Fruit fly (Drosophila melanogaster) whole organism, adult: ENCODE results near the gene CG43339.

ENCODE experiments used
- CG11617 ChIP-seq: fragments of 200-800 bp; sonication (Bioruptor generic); optimal IDR thresholded peaks from 2 replicates; lab custom pipeline; 2017; ENCODE audit warnings: mild to moderate bottlenecking, missing biosample characterization, missing genetic modification reagents, missing genetic modification characterization
- CG12768 ChIP-seq: fragments of 200-800 bp; sonication (Bioruptor generic); optimal IDR thresholded peaks from 2 replicates; lab custom pipeline; 2017; ENCODE audit warnings: missing biosample characterization, missing genetic modification characterization, mild to moderate bottlenecking, moderate library complexity, missing genetic modification reagents
- CG14711 ChIP-seq: fragments of 200-800 bp; sonication (Bioruptor generic); optimal IDR thresholded peaks from 2 replicates; lab custom pipeline; 2018; ENCODE audit warnings: missing biosample characterization, mild to moderate bottlenecking, missing genetic modification characterization, moderate library complexity
- CG1620 ChIP-seq: fragments of 200-800 bp; sonication (Bioruptor generic); optimal IDR thresholded peaks from 2 replicates; lab custom pipeline; 2016; ENCODE audit warnings: missing biosample characterization, missing genetic modification characterization
- CG33017 ChIP-seq: fragments of 200-800 bp; sonication (Bioruptor generic); optimal IDR thresholded peaks from 2 replicates; lab custom pipeline; 2018; ENCODE audit warnings: missing biosample characterization, mild to moderate bottlenecking, missing genetic modification characterization, moderate library complexity
- CG5204 ChIP-seq: fragments of 200-800 bp; sonication (Bioruptor generic); optimal IDR thresholded peaks from 2 replicates; lab custom pipeline; 2016; ENCODE audit warnings: missing biosample characterization, missing genetic modification characterization
- CG7045 ChIP-seq: fragments of 200-800 bp; sonication (Bioruptor generic); optimal IDR thresholded peaks from 2 replicates; lab custom pipeline; 2017; ENCODE audit warnings: missing biosample characterization, mild to moderate bottlenecking, missing genetic modification characterization
- CG7101 ChIP-seq: fragments of 200-800 bp; sonication (Bioruptor generic); optimal IDR thresholded peaks from 2 replicates; lab custom pipeline; 2018; ENCODE audit warnings: missing biosample characterization, mild to moderate bottlenecking, missing genetic modification characterization, moderate library complexity
- Clk ChIP-seq: fragments of 200-800 bp; sonication (Bioruptor generic); optimal IDR thresholded peaks from 2 replicates; lab custom pipeline; 2017; ENCODE audit warnings: missing biosample characterization, missing genetic modification characterization
- Crg-1 ChIP-seq: fragments of 200-800 bp; sonication (Bioruptor generic); optimal IDR thresholded peaks from 2 replicates; lab custom pipeline; 2016; ENCODE audit warnings: missing biosample characterization, missing genetic modification characterization
- Hr96 ChIP-seq: fragments of 200-800 bp; sonication (Bioruptor generic); optimal IDR thresholded peaks from 2 replicates; lab custom pipeline; 2016; ENCODE audit warnings: missing biosample characterization, missing genetic modification characterization
- Mnt ChIP-seq: fragments of 200-800 bp; sonication (Bioruptor generic); optimal IDR thresholded peaks from 2 replicates; lab custom pipeline; 2016; ENCODE audit warnings: missing biosample characterization, mild to moderate bottlenecking, missing genetic modification characterization
- bab1 ChIP-seq: fragments of 200-800 bp; sonication (Bioruptor generic); optimal IDR thresholded peaks from 3 replicates; lab custom pipeline; 2019; ENCODE audit warnings: missing biosample characterization, mild to moderate bottlenecking, missing genetic modification characterization, moderate library complexity
- cic ChIP-seq: fragments of 200-800 bp; sonication (Bioruptor generic); optimal IDR thresholded peaks from 2 replicates; lab custom pipeline; 2017; ENCODE audit warnings: missing biosample characterization, mild to moderate bottlenecking, missing genetic modification characterization, moderate library complexity
- cnc ChIP-seq, 2 experiments: fragments of >200 bp; optimal IDR thresholded peaks; 2 replicates each; lab custom pipeline; 2017
- kay ChIP-seq: fragments of 200-800 bp; sonication (Bioruptor generic); peaks from one replicate; lab custom pipeline; 2016; ENCODE audit warnings: missing biosample characterization, missing genetic modification characterization, borderline replicate concordance
- ovo ChIP-seq: fragments of 200-800 bp; sonication (Bioruptor generic); optimal IDR thresholded peaks from 2 replicates; lab custom pipeline; 2016; ENCODE audit warnings: missing biosample characterization, missing genetic modification characterization
- pad ChIP-seq: fragments of 200-800 bp; sonication (Bioruptor generic); optimal IDR thresholded peaks from 3 replicates; lab custom pipeline; 2017; ENCODE audit warnings: missing biosample characterization, missing genetic modification characterization, mild to moderate bottlenecking, moderate library complexity, missing genetic modification reagents
- tj ChIP-seq: fragments of 200-800 bp; sonication (Bioruptor generic); optimal IDR thresholded peaks from 3 replicates; lab custom pipeline; 2017; ENCODE audit warnings: missing biosample characterization, mild to moderate bottlenecking, missing genetic modification characterization, moderate library complexity
- toe ChIP-seq: fragments of 200-800 bp; sonication (Bioruptor generic); optimal IDR thresholded peaks from 2 replicates; lab custom pipeline; 2016; ENCODE audit warnings: missing biosample characterization, missing genetic modification characterization

Gene CG43339

DNA sequence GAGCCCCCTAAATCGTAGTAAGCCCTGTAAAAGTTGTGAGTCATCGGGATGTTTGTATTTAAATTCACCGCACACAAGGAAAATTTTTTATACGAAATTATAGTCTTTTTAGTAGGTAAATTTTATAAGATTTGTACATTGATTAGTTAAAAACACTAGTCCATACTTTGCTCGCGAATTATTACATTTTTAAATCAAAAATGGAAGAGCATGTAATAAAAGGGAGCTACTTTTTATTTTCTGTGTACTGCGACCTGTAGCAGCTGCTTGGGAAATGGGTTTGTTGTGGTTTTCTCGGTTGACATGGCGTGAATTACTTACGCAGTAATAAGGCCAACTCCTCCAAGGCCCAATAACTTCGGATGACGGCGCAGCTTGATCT lies 21.6 kb upstream of the CG43339 start:
- TF ChIP-seq Clk, result no peak
- TF ChIP-seq kay, result peak; percentile 83
- TF ChIP-seq CG5204 (GFP tag; lab: Kevin White, UChicago), result no peak
- TF ChIP-seq Hr96 (GFP tag; lab: Kevin White, UChicago), result no peak
- TF ChIP-seq CG7101 (tag; lab: Kevin White, UChicago), result no peak
- no peak for TF ChIP-seq pad (GFP tag; lab: Kevin White, UChicago)
- no peak for TF ChIP-seq ovo (GFP tag; lab: Kevin White, UChicago)
- no peak for TF ChIP-seq toe (GFP tag; lab: Kevin White, UChicago)
- no peak for TF ChIP-seq cic (GFP tag; lab: Kevin White, UChicago)
- TF ChIP-seq CG14711 (tag; lab: Kevin White, UChicago), result peak; percentile 30
- no peak for TF ChIP-seq CG1620 (GFP tag; lab: Kevin White, UChicago)
- TF ChIP-seq CG12768 (GFP tag; lab: Kevin White, UChicago), result no peak
- no peak for TF ChIP-seq CG11617
- no peak for TF ChIP-seq cnc (optimal IDR thresholded peaks at IDR 0.05; lab: Kevin White, UChicago)
- TF ChIP-seq Mnt (GFP tag; lab: Kevin White, UChicago), result no peak
- peak; percentile 11 for TF ChIP-seq tj (GFP tag; lab: Kevin White, UChicago)
- no peak for TF ChIP-seq bab1 (GFP tag; lab: Kevin White, UChicago)
- no peak for TF ChIP-seq CG33017 (tag; lab: Kevin White, UChicago)
- no peak for TF ChIP-seq CG7045 (GFP tag; lab: Kevin White, UChicago)
- TF ChIP-seq Crg-1, result no peak

- TF ChIP-seq Mnt (GFP tag; lab: Kevin White, UChicago) (peak; percentile 42), CG5204 (GFP tag; lab: Kevin White, UChicago) (no peak), Crg-1 (peak; percentile 22), toe (GFP tag; lab: Kevin White, UChicago) (no peak), CG7101 (tag; lab: Kevin White, UChicago) (peak; percentile 43), bab1 (GFP tag; lab: Kevin White, UChicago) (peak; percentile 91), CG12768 (GFP tag; lab: Kevin White, UChicago) (peak; percentile 54), CG11617 (peak; percentile 38), CG33017 (tag; lab: Kevin White, UChicago) (peak; percentile 0), cnc (optimal IDR thresholded peaks at IDR 0.05; lab: Kevin White, UChicago) (no peak), CG14711 (tag; lab: Kevin White, UChicago) (no peak), kay (peak; percentile 98), CG7045 (GFP tag; lab: Kevin White, UChicago) (peak; percentile 6), Clk (peak; percentile 6), Hr96 (GFP tag; lab: Kevin White, UChicago) (peak; percentile 7), pad (GFP tag; lab: Kevin White, UChicago) (peak; percentile 0), cic (GFP tag; lab: Kevin White, UChicago) (peak; percentile 28), tj (GFP tag; lab: Kevin White, UChicago) (peak; percentile 10)
These were observed 21.0 kb upstream of the CG43339 start for dm6 chr2L:18693877-18694723.

dm6 chr2L:18689376-18689775 lies 16.3 kb upstream of the CG43339 start, which contains the start of gene CG10336:
Gene CG10336 (plus strand): TSS chr2L:18689528.
- peak; percentile 84 for TF ChIP-seq kay
- TF ChIP-seq CG1620 (GFP tag; lab: Kevin White, UChicago), result no peak
- no peak for TF ChIP-seq CG12768 (GFP tag; lab: Kevin White, UChicago)
- TF ChIP-seq CG14711 (tag; lab: Kevin White, UChicago), result peak; percentile 36
- TF ChIP-seq Mnt (GFP tag; lab: Kevin White, UChicago), result peak; percentile 50
- no peak for TF ChIP-seq pad (GFP tag; lab: Kevin White, UChicago)
- TF ChIP-seq CG5204 (GFP tag; lab: Kevin White, UChicago), result no peak

dm6 chr2L:18688646-18689296 lies 15.7 kb upstream of the CG43339 start, which contains the start of gene msl-1:
Gene msl-1 (minus strand): TSS chr2L:18688800.
- TF ChIP-seq cic (GFP tag; lab: Kevin White, UChicago) (no peak), Hr96 (GFP tag; lab: Kevin White, UChicago) (no peak), CG7045 (GFP tag; lab: Kevin White, UChicago) (no peak), kay (no peak), CG5204 (GFP tag; lab: Kevin White, UChicago) (no peak), bab1 (GFP tag; lab: Kevin White, UChicago) (no peak), CG11617 (no peak), Mnt (GFP tag; lab: Kevin White, UChicago) (peak; percentile 27), tj (GFP tag; lab: Kevin White, UChicago) (peak; percentile 38), toe (GFP tag; lab: Kevin White, UChicago) (no peak), CG14711 (tag; lab: Kevin White, UChicago) (no peak), ovo (GFP tag; lab: Kevin White, UChicago) (no peak), Crg-1 (no peak), Clk (no peak), cnc (optimal IDR thresholded peaks at IDR 0.05; lab: Kevin White, UChicago) (no peak), CG1620 (GFP tag; lab: Kevin White, UChicago) (peak; percentile 69), CG12768 (GFP tag; lab: Kevin White, UChicago) (no peak)

DNA sequence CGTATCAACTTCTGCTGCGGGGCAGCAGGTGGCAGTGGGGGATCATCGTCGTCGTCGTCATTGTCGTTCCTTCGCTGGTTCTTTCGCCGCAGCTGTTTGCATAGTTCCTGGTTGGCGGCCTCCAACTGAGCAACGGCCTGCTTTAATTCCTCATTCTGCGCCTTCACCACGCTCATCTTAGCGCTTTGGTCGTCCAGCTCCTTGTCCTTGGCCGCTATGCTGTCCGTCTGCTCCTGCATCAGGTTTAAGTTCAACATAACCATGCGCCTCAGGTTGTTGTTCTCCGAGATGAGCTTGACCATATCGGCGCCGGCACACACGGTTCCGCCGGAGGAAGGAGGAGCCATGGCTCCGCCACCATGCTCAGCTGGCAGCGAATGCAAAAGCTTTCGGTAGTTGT lies 14.7 kb upstream of the CG43339 start:
- TF ChIP-seq toe (GFP tag; lab: Kevin White, UChicago) (no peak), CG7101 (tag; lab: Kevin White, UChicago) (no peak), CG11617 (no peak), tj (GFP tag; lab: Kevin White, UChicago) (no peak), kay (no peak), ovo (GFP tag; lab: Kevin White, UChicago) (no peak), Crg-1 (no peak), cic (GFP tag; lab: Kevin White, UChicago) (no peak), CG33017 (tag; lab: Kevin White, UChicago) (no peak), Clk (no peak), CG14711 (tag; lab: Kevin White, UChicago) (no peak), CG12768 (GFP tag; lab: Kevin White, UChicago) (no peak), CG1620 (GFP tag; lab: Kevin White, UChicago) (no peak), Mnt (GFP tag; lab: Kevin White, UChicago) (no peak), Hr96 (GFP tag; lab: Kevin White, UChicago) (no peak), CG5204 (GFP tag; lab: Kevin White, UChicago) (no peak), CG7045 (GFP tag; lab: Kevin White, UChicago) (no peak)
